Fruit fly (Drosophila melanogaster): ENCODE results near the gene CG42846.

Gene CG42846

dm6 chr3L:205723-206284 is 25.6 kb downstream of the CG42846 start, which contains the start of the genes Gk1 and CG13876 (continued):
- TF ChIP-seq CG8359 (GFP tag; optimal IDR thresholded peaks at IDR 0.05; ENCODE audit: borderline replicate concordance) (peak; percentile 82), Max (GFP tag; optimal IDR thresholded peaks at IDR 0.05) (peak; percentile 90), Lim3 (GFP tag; IDR thresholded peaks at IDR 0.05) (peak; percentile 29; the same call in 1 of the 2 replicates), en (GFP tag; optimal IDR thresholded peaks at IDR 0.05) (no peak), B-H2 (GFP tag; optimal IDR thresholded peaks at IDR 0.05) (peak; percentile 97), fd3F (GFP tag; optimal IDR thresholded peaks at IDR 0.05) (peak; percentile 93), CG8281 (tag; optimal IDR thresholded peaks at IDR 0.05) (peak; percentile 85), Chrac-16 (GFP tag; optimal IDR thresholded peaks at IDR 0.05) (peak; percentile 90), croc (GFP tag; conservative IDR thresholded peaks at IDR 0.05) (peak; percentile 80), jing (GFP tag; optimal IDR thresholded peaks at IDR 0.05) (no peak), CG9609 (GFP tag; optimal IDR thresholded peaks at IDR 0.05) (peak; percentile 28), HLH4C (GFP tag; IDR thresholded peaks at IDR 0.05; ENCODE audit: partially characterized antibody) (no peak), zfh2 (GFP tag; optimal IDR thresholded peaks at IDR 0.05) (peak; percentile 63), tap (tag; optimal IDR thresholded peaks at IDR 0.05) (peak; percentile 97), Spps (tag; optimal IDR thresholded peaks at IDR 0.05) (peak; percentile 91), chif (GFP tag; optimal IDR thresholded peaks at IDR 0.05) (peak in 1 of 2 experiments; percentile 44), klu (GFP tag; IDR thresholded peaks at IDR 0.05) (peak; percentile 83; the same call in 1 of the 2 replicates), CrebB (tag; optimal IDR thresholded peaks at IDR 0.05) (peak; percentile 96), CG13424 (tag; optimal IDR thresholded peaks at IDR 0.05) (peak; percentile 98), sqz (GFP tag; optimal IDR thresholded peaks at IDR 0.05) (peak; percentile 94), CG6854 (GFP tag; optimal IDR thresholded peaks at IDR 0.05) (peak; percentile 94), dati (GFP tag; IDR thresholded peaks at IDR 0.05) (peak; percentile 57; the same call in 1 of the 2 replicates), gsb-n (tag; optimal IDR thresholded peaks at IDR 0.05) (peak; percentile 96), p53 (GFP tag; optimal IDR thresholded peaks at IDR 0.05) (no peak), wek (GFP tag; optimal IDR thresholded peaks at IDR 0.05) (peak; percentile 51), CG7987 (GFP tag; optimal IDR thresholded peaks at IDR 0.05) (peak; percentile 89), tgo (GFP tag; IDR thresholded peaks at IDR 0.05) (peak; percentile 94), Elba2 (GFP tag; optimal IDR thresholded peaks at IDR 0.05) (peak; percentile 58), CG14014 (GFP tag; IDR thresholded peaks at IDR 0.05) (peak; percentile 96), Sin3A (optimal IDR thresholded peaks at IDR 0.05) (no peak), Nf-YA (GFP tag; IDR thresholded peaks at IDR 0.05) (peak; percentile 89), CG9727 (GFP tag; optimal IDR thresholded peaks at IDR 0.05) (peak; percentile 97), crp (GFP tag; optimal IDR thresholded peaks at IDR 0.05) (peak; percentile 33 to 88), vvl (GFP tag; IDR thresholded peaks at IDR 0.05) (peak; percentile 98), CG30431 (GFP tag; optimal IDR thresholded peaks at IDR 0.05) (peak; percentile 83), cad (GFP tag; optimal IDR thresholded peaks at IDR 0.05) (no peak), CG14050 (GFP tag; IDR thresholded peaks at IDR 0.05) (peak; percentile 95), CG15601 (tag; optimal IDR thresholded peaks at IDR 0.05) (no peak), NK7.1 (GFP tag; optimal IDR thresholded peaks at IDR 0.05) (no peak), ash1 (GFP tag; optimal IDR thresholded peaks at IDR 0.05) (no peak), CG16779 (GFP tag; IDR thresholded peaks at IDR 0.05) (peak; percentile 83), Fer1 (GFP tag; optimal IDR thresholded peaks at IDR 0.05) (peak; percentile 98), CG7357 (GFP tag; IDR thresholded peaks at IDR 0.05) (peak; percentile 76), hbn (GFP tag; IDR thresholded peaks at IDR 0.05; ENCODE audit: partially characterized antibody) (no peak), dan (GFP tag; IDR thresholded peaks at IDR 0.05) (no peak), zen (tag; optimal IDR thresholded peaks at IDR 0.05) (peak; percentile 97), Ssrp (tag; optimal IDR thresholded peaks at IDR 0.05) (peak; percentile 94), CG10267 (tag; optimal IDR thresholded peaks at IDR 0.05) (peak; percentile 91), pfk (GFP tag; optimal IDR thresholded peaks at IDR 0.05) (peak; percentile 66), crc (GFP tag; optimal IDR thresholded peaks at IDR 0.05) (no peak)

Data from whole organism, embryonic.